Worm (Caenorhabditis elegans) whole organism, late embryonic: ENCODE data around the gene atgp-2.

ENCODE experiments used
- Y22D7AL.16 ChIP-seq: sonication (generic microtip); optimal IDR thresholded peaks from 2 replicates; lab custom pipeline; 2016; ENCODE audit warnings: missing genetic modification characterization, missing compliant biosample characterization
- ama-1 ChIP-seq: fragments of 150-350 bp; optimal IDR thresholded peaks from 2 replicates; lab custom pipeline; 2014
- ceh-14 ChIP-seq: sonication (generic microtip); optimal IDR thresholded peaks from 2 replicates; lab custom pipeline; 2016; ENCODE audit warnings: missing genotype, missing genetic modification characterization, missing compliant biosample characterization
- ceh-9 ChIP-seq: sonication (generic microtip); optimal IDR thresholded peaks from 2 replicates; lab custom pipeline; 2016; ENCODE audit warnings: mild to moderate bottlenecking, missing genetic modification characterization, inconsistent platforms, missing compliant biosample characterization
- dmd-4 ChIP-seq: sonication (generic microtip); optimal IDR thresholded peaks from 2 replicates; lab custom pipeline; 2016; ENCODE audit warnings: borderline replicate concordance, missing genetic modification characterization, missing compliant biosample characterization
- pat-9 ChIP-seq: fragments of 200-800 bp; sonication (Bioruptor generic); optimal IDR thresholded peaks from 2 replicates; lab custom pipeline; 2018; ENCODE audit warnings: mild to moderate bottlenecking, missing genetic modification characterization, moderate library complexity, missing compliant biosample characterization
- pax-1 ChIP-seq: fragments of 150-350 bp; optimal IDR thresholded peaks from 2 replicates; lab custom pipeline; 2014; ENCODE audit warnings: missing biosample characterization, missing genetic modification characterization
- pqm-1 ChIP-seq: sonication (generic microtip); optimal IDR thresholded peaks from 2 replicates; lab custom pipeline; 2016; ENCODE audit warnings: missing genetic modification characterization, missing compliant biosample characterization
- zip-5 ChIP-seq: sonication (generic microtip); optimal IDR thresholded peaks from 2 replicates; lab custom pipeline; 2016; ENCODE audit warnings: missing genetic modification characterization, missing compliant biosample characterization

DNA sequence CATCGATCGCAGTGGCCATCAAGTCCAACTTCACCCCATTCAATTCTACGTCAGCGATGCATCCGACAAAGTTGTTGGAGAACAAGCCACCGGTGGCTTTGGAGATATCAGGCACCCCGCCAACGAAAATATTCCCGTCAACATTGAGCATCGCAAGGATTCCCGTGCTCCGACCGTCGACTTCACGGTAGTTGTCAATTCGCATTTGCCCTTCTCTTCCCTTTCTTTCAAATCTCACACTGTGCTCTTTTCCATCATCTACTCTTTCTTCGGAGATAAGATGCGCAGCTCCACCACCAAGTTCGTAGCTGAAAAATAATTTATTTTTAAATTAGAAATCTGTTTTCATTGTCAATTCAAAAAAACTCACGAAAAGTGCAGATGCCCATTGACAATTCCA, 3.7 kb upstream of the atgp-2 start:
- no peak for TF ChIP-seq zip-5 (tag; lab: Kevin White, UChicago)
- no peak for TF ChIP-seq pat-9 (tag; lab: Kevin White, UChicago)
- TF ChIP-seq pax-1 (tag; lab: Kevin White, UChicago): no peak
- TF ChIP-seq Y22D7AL.16: no peak
- TF ChIP-seq pqm-1 (tag; lab: Kevin White, UChicago): no peak
- TF ChIP-seq ama-1: no peak
- no peak for TF ChIP-seq ceh-14
- TF ChIP-seq ceh-9 (tag; lab: Kevin White, UChicago): no peak
- TF ChIP-seq dmd-4 (tag; lab: Kevin White, UChicago): no peak
